Worm (Caenorhabditis elegans) whole organism, young adult: ENCODE results near the gene mig-17.

Source experiments
- F23B12.7 ChIP-seq: sonication (generic microtip); optimal IDR thresholded peaks from 2 replicates; lab custom pipeline; 2017; ENCODE audit warnings: missing genetic modification characterization, mild to moderate bottlenecking, missing compliant biosample characterization, antibody characterized with exemption, moderate library complexity; ENCODE audit not compliant: insufficient read depth
- F55B11.4 ChIP-seq: sonication (generic microtip); optimal IDR thresholded peaks from 2 replicates; lab custom pipeline; 2016; ENCODE audit warnings: missing compliant biosample characterization, missing genetic modification characterization, borderline replicate concordance; ENCODE audit not compliant: insufficient read depth
- T07F8.4 ChIP-seq: sonication (generic microtip); optimal IDR thresholded peaks from 2 replicates; lab custom pipeline; 2016; ENCODE audit warnings: mild to moderate bottlenecking, missing genetic modification characterization, moderate library complexity, missing compliant biosample characterization
- Y53G8AR.9 ChIP-seq: fragments of 200-800 bp; sonication (Bioruptor generic); conservative IDR thresholded peaks from 2 replicates; pipeline ENCODE4 v1.3.6; 2022; ENCODE audit warnings: missing genetic modification reagents, missing genetic modification characterization, missing compliant biosample characterization
- Y79H2A.3 ChIP-seq: fragments of 200-800 bp; sonication (Bioruptor generic); conservative IDR thresholded peaks from 2 replicates; pipeline ENCODE4 v1.3.6; 2022; ENCODE audit warnings: missing genetic modification reagents, missing genetic modification characterization, missing compliant biosample characterization
- ZK185.1 ChIP-seq: sonication (generic microtip); optimal IDR thresholded peaks from 2 replicates; lab custom pipeline; 2016; ENCODE audit warnings: mild to moderate bottlenecking, missing genetic modification characterization, missing compliant biosample characterization; ENCODE audit not compliant: poor library complexity, severe bottlenecking
- ama-1 ChIP-seq, 3 experiments: fragments of 150-350 bp in 1 of 3; sonication (generic microtip) in 2 of 3; optimal IDR thresholded peaks; 2 replicates each; lab custom pipeline; 2014 to 2018; ENCODE audit warnings: missing biosample characterization in 2 of 3, missing genetic modification characterization in 2 of 3, missing genetic modification reagents in 2 of 3
- atf-7 ChIP-seq: sonication (generic microtip); optimal IDR thresholded peaks from 2 replicates; lab custom pipeline; 2017; ENCODE audit warnings: mild to moderate bottlenecking, missing genetic modification characterization, missing compliant biosample characterization
- attf-3 ChIP-seq: fragments of 200-800 bp; sonication (Bioruptor generic); conservative IDR thresholded peaks from 2 replicates; pipeline ENCODE4 v1.3.6; 2022; ENCODE audit warnings: missing genetic modification reagents, missing genetic modification characterization, missing compliant biosample characterization
- attf-5 ChIP-seq: fragments of 200-800 bp; sonication (Bioruptor generic); optimal IDR thresholded peaks from 2 replicates; lab custom pipeline; 2018; ENCODE audit warnings: mild to moderate bottlenecking, missing genetic modification characterization, missing compliant biosample characterization
- dox-1 ChIP-seq: fragments of 200-800 bp; sonication (Bioruptor generic); IDR thresholded peaks from 2 replicates; pipeline ENCODE4 v1.3.6; 2022; ENCODE audit warnings: missing genetic modification reagents, missing genetic modification characterization, missing compliant biosample characterization
- fkh-3 ChIP-seq: sonication (generic microtip); optimal IDR thresholded peaks from 2 replicates; lab custom pipeline; 2016; ENCODE audit warnings: mild to moderate bottlenecking, missing genetic modification characterization, missing compliant biosample characterization
- hlh-26 ChIP-seq: fragments of 200-800 bp; sonication (Bioruptor generic); conservative IDR thresholded peaks from 2 replicates; pipeline ENCODE4 v1.3.6; 2022; ENCODE audit warnings: missing genetic modification reagents, missing genetic modification characterization, missing compliant biosample characterization
- hrde-1 ChIP-seq: sonication (generic microtip); optimal IDR thresholded peaks from 2 replicates; lab custom pipeline; 2016; ENCODE audit warnings: missing genetic modification characterization, mild to moderate bottlenecking, missing compliant biosample characterization, moderate library complexity, missing genotype, missing genetic modification reagents, borderline replicate concordance
- let-607 ChIP-seq, 2 experiments: fragments of 200-800 bp in 1 of 2; sonication (Bioruptor generic) in 1 of 2; sonication (generic microtip) in 1 of 2; optimal IDR thresholded peaks; 2 replicates each; lab custom pipeline; 2016 to 2018; ENCODE audit warnings: mild to moderate bottlenecking in 2 of 2, missing compliant biosample characterization in 2 of 2, missing genetic modification characterization in 2 of 2, moderate library complexity in 2 of 2, missing genotype in 1 of 2
- lin-26 ChIP-seq: fragments of 200-800 bp; sonication (Bioruptor generic); IDR thresholded peaks from 2 replicates; pipeline ENCODE4 v1.3.6; 2022; ENCODE audit warnings: missing genetic modification reagents, missing genetic modification characterization, missing compliant biosample characterization
- lin-35 ChIP-seq, 3 experiments: fragments of 150-350 bp in 2 of 3; sonication (generic microtip) in 1 of 3; optimal IDR thresholded peaks; 2 replicates each; lab custom pipeline; 2014 to 2018; ENCODE audit warnings: missing biosample characterization in 3 of 3, missing genetic modification characterization in 3 of 3, missing genetic modification reagents in 3 of 3
- lin-54 ChIP-seq: fragments of 200-800 bp; sonication (Bioruptor generic); optimal IDR thresholded peaks from 2 replicates; lab custom pipeline; 2018; ENCODE audit warnings: mild to moderate bottlenecking, missing genetic modification characterization, missing compliant biosample characterization
- lsy-27 ChIP-seq: sonication (generic microtip); optimal IDR thresholded peaks from 2 replicates; lab custom pipeline; 2017; ENCODE audit warnings: missing genetic modification characterization, mild to moderate bottlenecking, missing compliant biosample characterization, antibody characterized with exemption, missing genotype, borderline replicate concordance; ENCODE audit not compliant: insufficient read depth
- madf-10 ChIP-seq: sonication (generic microtip); optimal IDR thresholded peaks from 2 replicates; lab custom pipeline; 2016; ENCODE audit warnings: mild to moderate bottlenecking, missing genetic modification characterization, missing compliant biosample characterization
- madf-8 ChIP-seq: fragments of 200-800 bp; sonication (Bioruptor generic); conservative IDR thresholded peaks from 2 replicates; pipeline ENCODE4 v1.3.6; 2022; ENCODE audit warnings: missing genetic modification reagents, missing genetic modification characterization, missing compliant biosample characterization
- mxl-1 ChIP-seq: sonication (generic microtip); optimal IDR thresholded peaks from 2 replicates; lab custom pipeline; 2016; ENCODE audit warnings: missing genetic modification characterization, missing compliant biosample characterization
- nfya-1 ChIP-seq: sonication (generic microtip); optimal IDR thresholded peaks from 2 replicates; lab custom pipeline; 2017; ENCODE audit warnings: antibody characterized with exemption, missing compliant biosample characterization, missing genetic modification characterization, borderline replicate concordance; ENCODE audit not compliant: insufficient read depth
- snpc-1.1 ChIP-seq: sonication (generic microtip); optimal IDR thresholded peaks from 2 replicates; lab custom pipeline; 2017; ENCODE audit warnings: missing genetic modification characterization, mild to moderate bottlenecking, missing compliant biosample characterization, antibody characterized with exemption, moderate library complexity, missing genotype, missing genetic modification reagents; ENCODE audit not compliant: insufficient read depth
- snpc-4 ChIP-seq, 5 experiments: fragments of 150-350 bp in 1 of 5; sonication (generic microtip) in 4 of 5; optimal IDR thresholded peaks; 2 replicates each; lab custom pipeline; 2014 to 2018; ENCODE audit warnings: missing genetic modification characterization in 5 of 5, missing biosample characterization in 3 of 5, antibody characterized with exemption in 2 of 5, mild to moderate bottlenecking in 2 of 5, missing compliant biosample characterization in 2 of 5, missing genotype in 2 of 5, moderate library complexity in 2 of 5, missing genetic modification reagents in 1 of 5
- sptf-2 ChIP-seq: fragments of 200-800 bp; sonication (Bioruptor generic); optimal IDR thresholded peaks from 2 replicates; lab custom pipeline; 2018; ENCODE audit warnings: mild to moderate bottlenecking, missing genetic modification characterization, missing compliant biosample characterization
- tbp1 ChIP-seq: fragments of 200-800 bp; sonication (Bioruptor generic); optimal IDR thresholded peaks from 2 replicates; lab custom pipeline; 2018; ENCODE audit warnings: mild to moderate bottlenecking, missing genetic modification characterization, missing compliant biosample characterization
- tlf-1 ChIP-seq: fragments of 200-800 bp; sonication (Bioruptor generic); optimal IDR thresholded peaks from 2 replicates; lab custom pipeline; 2018; ENCODE audit warnings: mild to moderate bottlenecking, missing genetic modification characterization, missing compliant biosample characterization
- unc-62 ChIP-seq: fragments of 150-350 bp; optimal IDR thresholded peaks from 2 replicates; lab custom pipeline; 2014; ENCODE audit warnings: missing biosample characterization, missing genetic modification reagents, missing genetic modification characterization
- ztf-18 ChIP-seq: sonication (generic microtip); optimal IDR thresholded peaks from 2 replicates; lab custom pipeline; 2016; ENCODE audit warnings: missing genotype, mild to moderate bottlenecking, missing genetic modification characterization, missing compliant biosample characterization
- ztf-26 ChIP-seq: sonication (generic microtip); optimal IDR thresholded peaks from 2 replicates; lab custom pipeline; 2017; ENCODE audit warnings: missing genetic modification characterization, missing compliant biosample characterization
- ztf-3 ChIP-seq: fragments of 200-800 bp; sonication (Bioruptor generic); optimal IDR thresholded peaks from 2 replicates; lab custom pipeline; 2018; ENCODE audit warnings: mild to moderate bottlenecking, missing genetic modification characterization, missing compliant biosample characterization

The mig-17 gene

ce11 chrV:11486680-11487079, 40.2 kb downstream of the mig-17 start, which contains the start of gene T11F9.10:
TSS of gene T11F9.10 (plus strand) at chrV:11486980.
- TF ChIP-seq sptf-2 (GFP tag; lab: Kevin White, UChicago): no peak
- no peak for TF ChIP-seq lsy-27 (tag; lab: Kevin White, UChicago)
- no peak for TF ChIP-seq ama-1 (optimal IDR thresholded peaks at IDR 0.05; lab: Kevin White, UChicago)
- TF ChIP-seq ama-1 (GFP tag; optimal IDR thresholded peaks at IDR 0.05; lab: Kevin White, UChicago): no peak
- no peak for TF ChIP-seq mxl-1 (tag; lab: Kevin White, UChicago)

ce11 chrV:11488288-11488687, 41.8 kb downstream of the mig-17 start:
- TF ChIP-seq fkh-3 (tag; lab: Kevin White, UChicago) (no peak), F55B11.4 (no peak), snpc-1.1 (tag; lab: Kevin White, UChicago) (peak; percentile 66), lin-54 (GFP tag; lab: Kevin White, UChicago) (no peak), snpc-4 (GFP tag; optimal IDR thresholded peaks at IDR 0.05; lab: Kevin White, UChicago) (no peak), snpc-4 (tag; optimal IDR thresholded peaks at IDR 0.05; lab: Kevin White, UChicago) (peak in 3 of 4 experiments; percentile 2 to 83 (median 70))

- TF ChIP-seq nfya-1 (tag; lab: Kevin White, UChicago) (no peak), F55B11.4 (no peak), madf-10 (tag; lab: Kevin White, UChicago) (no peak), tlf-1 (GFP tag; lab: Kevin White, UChicago) (no peak), F23B12.7 (no peak), attf-5 (GFP tag; lab: Kevin White, UChicago) (no peak)
These were observed 43.9 kb downstream of the mig-17 start, which contains the start of gene dhs-19 for ce11 chrV:11490382-11490781. TSS of gene dhs-19 (minus strand) at chrV:11490482.

ce11 chrV:11492456-11492855, 46.0 kb downstream of the mig-17 start, which contains the start of gene T11F9.21:
TSS of gene T11F9.21 (plus strand) at chrV:11492756.
- TF ChIP-seq hlh-26 (GFP tag; lab: Robert Waterston, UW) (no peak), madf-8 (no peak), ztf-26 (tag; lab: Kevin White, UChicago) (no peak), Y79H2A.3 (GFP tag; lab: Robert Waterston, UW) (no peak), lsy-27 (tag; lab: Kevin White, UChicago) (no peak), unc-62 (GFP tag; lab: Kevin White, UChicago) (no peak), ztf-3 (GFP tag; lab: Kevin White, UChicago) (no peak), dox-1 (GFP tag; lab: Robert Waterston, UW) (no peak), let-607 (tag; optimal IDR thresholded peaks at IDR 0.05; lab: Kevin White, UChicago) (no peak), lin-26 (GFP tag; lab: Robert Waterston, UW) (no peak), ztf-18 (no peak), atf-7 (tag; lab: Kevin White, UChicago) (no peak), T07F8.4 (tag; lab: Kevin White, UChicago) (no peak)

ce11 chrV:11496283-11496682, 49.8 kb downstream of the mig-17 start, which contains the start of gene htrl-1:
TSS of gene htrl-1 (minus strand) at chrV:11496383.
- no peak for TF ChIP-seq tbp1 (GFP tag; lab: Kevin White, UChicago)

- TF ChIP-seq attf-3 (GFP tag; lab: Robert Waterston, UW) (no peak), Y53G8AR.9 (no peak), hrde-1 (tag; lab: Kevin White, UChicago) (no peak), ZK185.1 (no peak), lin-35 (GFP tag; optimal IDR thresholded peaks at IDR 0.05; lab: Kevin White, UChicago) (no peak)
These were observed 51.0 kb downstream of the mig-17 start for ce11 chrV:11497475-11497874.
